Worm (Caenorhabditis elegans): ENCODE results near the gene col-110.

Gene col-110

DNA sequence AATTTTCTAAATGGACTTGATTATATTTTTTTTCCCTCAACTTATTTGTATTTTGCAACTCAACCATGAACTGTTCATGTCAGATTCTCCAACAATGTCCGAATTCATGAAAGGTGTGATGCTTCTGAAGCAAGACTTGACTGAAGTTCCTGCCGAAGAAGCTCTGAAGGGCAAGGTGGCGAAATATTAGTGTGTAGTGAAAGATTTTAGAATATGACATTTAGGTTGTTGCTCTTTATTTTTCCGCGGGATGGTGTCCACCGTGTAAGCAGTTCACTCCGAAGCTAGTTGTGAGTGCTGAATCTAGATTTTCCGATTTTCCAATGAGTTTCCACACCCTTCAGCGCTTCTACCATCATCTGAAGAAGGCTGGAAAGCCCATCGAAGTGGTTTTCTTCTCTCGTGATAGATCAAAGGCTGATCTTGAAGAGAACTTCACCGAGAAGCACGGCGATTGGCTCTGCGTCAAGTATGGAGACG lies 42.9 kb upstream of the col-110 start, which contains the start of gene F29B9.5 (continued):
- peak; percentile 47 for TF ChIP-seq fkh-3 (tag; optimal IDR thresholded peaks at IDR 0.05)
- TF ChIP-seq tbx-9 (tag; optimal IDR thresholded peaks at IDR 0.05; ENCODE audit: borderline replicate concordance) = no peak
- peak; percentile 13 for TF ChIP-seq atf-7 (tag; optimal IDR thresholded peaks at IDR 0.05)
- TF ChIP-seq efl-1 (GFP tag; optimal IDR thresholded peaks at IDR 0.05) = no peak
- TF ChIP-seq F10E7.11 (tag; optimal IDR thresholded peaks at IDR 0.05) = no peak
- TF ChIP-seq ccch-3 (GFP tag; optimal IDR thresholded peaks at IDR 0.05) = no peak
- TF ChIP-seq ets-4 (GFP tag; optimal IDR thresholded peaks at IDR 0.05) = no peak
- no peak for TF ChIP-seq B0261.1 (tag; optimal IDR thresholded peaks at IDR 0.05)
- peak; percentile 80 for TF ChIP-seq Y53G8AR.9 (GFP tag; conservative IDR thresholded peaks at IDR 0.05)
- TF ChIP-seq madf-6 (GFP tag; IDR thresholded peaks at IDR 0.05) = peak; percentile 68
- no peak for TF ChIP-seq rec-8 (tag; optimal IDR thresholded peaks at IDR 0.05)
- TF ChIP-seq mes-4 (tag; optimal IDR thresholded peaks at IDR 0.05) = no peak
- TF ChIP-seq somi-1 (GFP tag; optimal IDR thresholded peaks at IDR 0.05) = no peak
- no peak for TF ChIP-seq him-1 (tag; optimal IDR thresholded peaks at IDR 0.05)
- TF ChIP-seq F49E8.2 (tag; optimal IDR thresholded peaks at IDR 0.05; ENCODE audit: insufficient read depth) = peak; percentile 75
- TF ChIP-seq zim-3 (tag; optimal IDR thresholded peaks at IDR 0.05) = peak; percentile 13
- TF ChIP-seq snpc-1.3 (tag; optimal IDR thresholded peaks at IDR 0.05; ENCODE audit: insufficient read depth) = no peak
- TF ChIP-seq madf-10 (tag; optimal IDR thresholded peaks at IDR 0.05) = no peak
- no peak for TF ChIP-seq let-526 (GFP tag; IDR thresholded peaks at IDR 0.05)
- TF ChIP-seq tlf-1 (GFP tag; optimal IDR thresholded peaks at IDR 0.05) = peak; percentile 6
- 0 out of 2 replicates have a peak, but pooled peaks have one; percentile 22 for TF ChIP-seq nfya-2 (GFP tag; IDR thresholded peaks at IDR 0.05)
- TF ChIP-seq rcor-1 (GFP tag; IDR thresholded peaks at IDR 0.05) = 0 out of 2 replicates have a peak, but pooled peaks have one; percentile 19
- TF ChIP-seq unc-62 (GFP tag; optimal IDR thresholded peaks at IDR 0.05) = no peak
- 0 out of 2 replicates have a peak, but pooled peaks have one; percentile 45 for TF ChIP-seq aptf-3 (GFP tag; IDR thresholded peaks at IDR 0.05)
- TF ChIP-seq ceh-79 (tag; optimal IDR thresholded peaks at IDR 0.05) = peak; percentile 51
- 0 out of 2 replicates have a peak, but pooled peaks have one; percentile 14 for TF ChIP-seq hmg-1.2 (GFP tag; IDR thresholded peaks at IDR 0.05)
- no peak for TF ChIP-seq F55B11.4 (tag; optimal IDR thresholded peaks at IDR 0.05; ENCODE audit: borderline replicate concordance, insufficient read depth)
- no peak for TF ChIP-seq ztf-28 (GFP tag; IDR thresholded peaks at IDR 0.05)
- TF ChIP-seq snpc-3.4 (tag; optimal IDR thresholded peaks at IDR 0.05) = peak; percentile 41
- TF ChIP-seq xnd-1 (tag; optimal IDR thresholded peaks at IDR 0.05) = peak; percentile 41
- TF ChIP-seq ztf-18 (tag; optimal IDR thresholded peaks at IDR 0.05) = no peak
- TF ChIP-seq F52B5.7 (tag; optimal IDR thresholded peaks at IDR 0.05) = peak; percentile 42
- no peak for TF ChIP-seq lin-40 (tag; optimal IDR thresholded peaks at IDR 0.05)
- 0 out of 2 replicates have a peak, but pooled peaks have one; percentile 54 for TF ChIP-seq nfyb-1 (GFP tag; IDR thresholded peaks at IDR 0.05)
- 0 out of 2 replicates have a peak, but pooled peaks have one; percentile 14 for TF ChIP-seq ceh-100 (GFP tag; IDR thresholded peaks at IDR 0.05)
- TF ChIP-seq attf-5 (GFP tag; optimal IDR thresholded peaks at IDR 0.05) = no peak
- TF ChIP-seq K11D2.4 (GFP tag; IDR thresholded peaks at IDR 0.05) = no peak
- TF ChIP-seq dox-1 (GFP tag; IDR thresholded peaks at IDR 0.05) = peak; percentile 24; the same call in 1 of the 2 replicates
- TF ChIP-seq hsf-1 (GFP tag; IDR thresholded peaks at IDR 0.05) = peak; percentile 77
- TF ChIP-seq die-1 (tag; optimal IDR thresholded peaks at IDR 0.05) = no peak
- peak; percentile 62 for TF ChIP-seq ama-1 (optimal IDR thresholded peaks at IDR 0.05)
- TF ChIP-seq ama-1 (GFP tag; optimal IDR thresholded peaks at IDR 0.05) = no peak
- no peak for TF ChIP-seq lsy-27 (tag; optimal IDR thresholded peaks at IDR 0.05; ENCODE audit: borderline replicate concordance, insufficient read depth)
- TF ChIP-seq lir-1 (GFP tag; conservative IDR thresholded peaks at IDR 0.05) = no peak
- 0 out of 2 replicates have a peak, but pooled peaks have one; percentile 10 for TF ChIP-seq Y95B8A.8 (GFP tag; IDR thresholded peaks at IDR 0.05)
- no peak for TF ChIP-seq aptf-2 (GFP tag; conservative IDR thresholded peaks at IDR 0.05)
- TF ChIP-seq athp-1 (tag; optimal IDR thresholded peaks at IDR 0.05) = no peak
- TF ChIP-seq attf-6 (GFP tag; IDR thresholded peaks at IDR 0.05) = no peak
